Worm (Caenorhabditis elegans) whole organism, L2 larva: ENCODE measurements around the gene srlf-37.

ENCODE experiments used
- C34F6.9 ChIP-seq: fragments of 150-350 bp; optimal IDR thresholded peaks from 2 replicates; lab custom pipeline; 2014; ENCODE audit warnings: missing biosample characterization, missing genetic modification characterization
- F13H6.1 ChIP-seq: sonication (generic microtip); optimal IDR thresholded peaks from 2 replicates; lab custom pipeline; 2016; ENCODE audit warnings: missing genetic modification characterization, missing compliant biosample characterization
- Y55F3AM.14 ChIP-seq: fragments of 200-800 bp; sonication (Bioruptor generic); optimal IDR thresholded peaks from 2 replicates; lab custom pipeline; 2018; ENCODE audit warnings: mild to moderate bottlenecking, missing genetic modification characterization, missing compliant biosample characterization
- ZK546.5 ChIP-seq: sonication (generic microtip); optimal IDR thresholded peaks from 2 replicates; lab custom pipeline; 2017; ENCODE audit warnings: missing biosample characterization, missing genetic modification characterization
- alr-1 ChIP-seq: fragments of 150-350 bp; optimal IDR thresholded peaks from 2 replicates; lab custom pipeline; 2014; ENCODE audit warnings: missing biosample characterization, missing genetic modification characterization
- ceh-16 ChIP-seq: fragments of 150-350 bp; optimal IDR thresholded peaks from 2 replicates; lab custom pipeline; 2014; ENCODE audit warnings: missing biosample characterization, missing genetic modification characterization
- ceh-82 ChIP-seq: fragments of 150-350 bp; optimal IDR thresholded peaks from 2 replicates; lab custom pipeline; 2014; ENCODE audit warnings: missing biosample characterization, missing genetic modification characterization
- egl-27 ChIP-seq: sonication (generic microtip); optimal IDR thresholded peaks from 3 replicates; lab custom pipeline; 2017; ENCODE audit warnings: missing biosample characterization, missing genetic modification reagents, missing genetic modification characterization
- elt-3 ChIP-seq: sonication (generic microtip); optimal IDR thresholded peaks from 2 replicates; lab custom pipeline; 2017; ENCODE audit warnings: missing biosample characterization, missing genetic modification characterization
- fos-1 ChIP-seq: fragments of 150-350 bp; optimal IDR thresholded peaks from 2 replicates; lab custom pipeline; 2014; ENCODE audit warnings: missing biosample characterization, missing genetic modification characterization
- gmeb-1 ChIP-seq: fragments of 150-350 bp; optimal IDR thresholded peaks from 2 replicates; lab custom pipeline; 2014; ENCODE audit warnings: missing biosample characterization, missing genetic modification characterization
- lin-11 ChIP-seq: fragments of 150-350 bp; sonication (generic microtip); optimal IDR thresholded peaks from 2 replicates; lab custom pipeline; 2014; ENCODE audit warnings: missing biosample characterization, missing genetic modification characterization, inconsistent platforms, mixed read lengths
- lin-39 ChIP-seq: fragments of 150-350 bp; optimal IDR thresholded peaks from 2 replicates; lab custom pipeline; 2014; ENCODE audit warnings: missing biosample characterization, missing genetic modification reagents, missing genetic modification characterization
- mab-5 ChIP-seq: fragments of 150-350 bp; optimal IDR thresholded peaks from 2 replicates; lab custom pipeline; 2014; ENCODE audit warnings: missing biosample characterization, missing genetic modification characterization
- mbf-1 ChIP-seq: sonication (generic microtip); optimal IDR thresholded peaks from 2 replicates; lab custom pipeline; 2017; ENCODE audit warnings: missing biosample characterization, missing genetic modification characterization
- mdl-1 ChIP-seq, 2 experiments: fragments of 150-350 bp in 1 of 2; sonication (generic microtip) in 1 of 2; optimal IDR thresholded peaks; 2 replicates each; lab custom pipeline; 2017; ENCODE audit warnings: missing biosample characterization in 2 of 2, missing genetic modification characterization in 2 of 2
- nhr-10 ChIP-seq: sonication (generic microtip); optimal IDR thresholded peaks from 2 replicates; lab custom pipeline; 2017; ENCODE audit warnings: missing biosample characterization, missing genetic modification characterization
- nhr-11 ChIP-seq: fragments of 150-350 bp; optimal IDR thresholded peaks from 2 replicates; lab custom pipeline; 2014; ENCODE audit warnings: missing biosample characterization, missing genetic modification characterization
- nhr-21 ChIP-seq: fragments of 150-350 bp; optimal IDR thresholded peaks from 2 replicates; lab custom pipeline; 2014; ENCODE audit warnings: missing biosample characterization, missing genetic modification characterization
- nhr-23 ChIP-seq: fragments of 150-350 bp; optimal IDR thresholded peaks from 2 replicates; lab custom pipeline; 2014; ENCODE audit warnings: missing biosample characterization, missing genetic modification reagents, missing genetic modification characterization
- nhr-6 ChIP-seq: fragments of 150-350 bp; optimal IDR thresholded peaks from 2 replicates; lab custom pipeline; 2014; ENCODE audit warnings: missing biosample characterization, missing genetic modification characterization
- peb-1 ChIP-seq: fragments of 150-350 bp; optimal IDR thresholded peaks from 2 replicates; lab custom pipeline; 2014; ENCODE audit warnings: missing biosample characterization, missing genetic modification characterization
- sem-4 ChIP-seq: fragments of 150-350 bp; optimal IDR thresholded peaks from 2 replicates; lab custom pipeline; 2014; ENCODE audit warnings: missing biosample characterization, missing genetic modification reagents, missing genetic modification characterization
- skn-1 ChIP-seq: sonication (generic microtip); optimal IDR thresholded peaks from 2 replicates; lab custom pipeline; 2017; ENCODE audit warnings: missing biosample characterization, missing genetic modification characterization
- sma-9 ChIP-seq, 2 experiments: fragments of 150-350 bp in 1 of 2; sonication (generic microtip) in 1 of 2; optimal IDR thresholded peaks; 2 replicates each; lab custom pipeline; 2014 to 2016; ENCODE audit warnings: missing genetic modification characterization in 2 of 2, mild to moderate bottlenecking in 1 of 2, missing biosample characterization in 1 of 2, missing compliant biosample characterization in 1 of 2, missing genetic modification reagents in 1 of 2, moderate library complexity in 1 of 2
- snpc-4 ChIP-seq: fragments of 150-350 bp; optimal IDR thresholded peaks from 2 replicates; lab custom pipeline; 2014; ENCODE audit warnings: missing biosample characterization, missing genetic modification characterization
- unc-39 ChIP-seq: fragments of 150-350 bp; optimal IDR thresholded peaks from 2 replicates; lab custom pipeline; 2014; ENCODE audit warnings: missing biosample characterization, missing genetic modification characterization
- unc-62 ChIP-seq: fragments of 150-350 bp; optimal IDR thresholded peaks from 2 replicates; lab custom pipeline; 2014; ENCODE audit warnings: missing biosample characterization, missing genetic modification reagents, missing genetic modification characterization
- ztf-1 ChIP-seq: fragments of 200-800 bp; sonication (Bioruptor generic); conservative IDR thresholded peaks from 2 replicates; pipeline ENCODE4 v1.3.6; 2022; ENCODE audit warnings: missing genetic modification characterization, missing compliant biosample characterization
- ztf-4 ChIP-seq: fragments of 150-350 bp; optimal IDR thresholded peaks from 2 replicates; lab custom pipeline; 2014; ENCODE audit warnings: missing biosample characterization, missing genetic modification characterization

The srlf-37 gene

DNA sequence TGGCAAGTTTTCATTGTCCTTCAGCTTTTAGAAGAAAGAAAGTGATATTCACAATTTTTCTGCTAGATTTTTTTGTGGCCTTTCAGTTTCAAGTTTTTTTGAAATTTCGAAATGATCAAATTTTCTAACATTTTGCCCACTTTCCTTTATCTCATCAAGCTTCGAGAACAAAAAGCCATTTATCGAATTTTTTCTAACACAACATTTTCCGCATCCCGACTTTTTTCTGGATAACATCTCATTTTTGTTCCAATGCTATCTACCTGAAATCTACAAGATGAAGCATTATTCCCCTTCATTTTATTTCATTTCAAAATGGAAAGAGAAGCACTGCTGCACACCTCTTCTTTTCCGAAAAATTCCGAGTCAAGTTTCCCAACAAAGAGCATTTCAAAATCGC, 11.0 kb downstream of the srlf-37 start, which contains the start of gene ZK488.5:
TSS of gene ZK488.5 (plus strand) at position 301 of the 400 bp plus-strand sequence.
- TF ChIP-seq ceh-16 (tag; lab: Kevin White, UChicago) (no peak), Y55F3AM.14 (GFP tag; lab: Kevin White, UChicago) (no peak), egl-27 (no peak), fos-1 (no peak), ZK546.5 (tag; lab: Kevin White, UChicago) (no peak)

DNA sequence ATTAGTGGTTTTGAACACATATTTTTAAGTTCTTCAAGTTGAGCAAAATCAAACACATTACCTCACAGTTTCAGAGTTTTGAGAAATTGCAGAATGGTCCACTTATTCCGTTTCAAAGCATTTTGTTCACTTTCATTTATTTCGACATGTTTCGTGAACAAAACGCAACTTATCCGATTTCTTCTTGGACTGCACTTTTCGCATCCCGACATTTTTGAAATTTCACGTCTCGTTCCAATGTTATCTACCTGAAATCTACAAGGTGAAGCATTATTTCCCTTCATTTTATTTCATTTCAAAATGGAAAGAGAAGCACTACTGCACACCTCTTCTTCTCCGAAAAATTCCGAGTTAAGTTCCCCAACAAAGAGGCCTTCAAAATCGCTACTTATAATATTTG, 13.8 kb downstream of the srlf-37 start, which contains the start of gene ZK488.6:
TSS of gene ZK488.6 (plus strand) at position 301 of the 400 bp plus-strand sequence.
- TF ChIP-seq ztf-1 (GFP tag; lab: Robert Waterston, UW) = no peak

DNA sequence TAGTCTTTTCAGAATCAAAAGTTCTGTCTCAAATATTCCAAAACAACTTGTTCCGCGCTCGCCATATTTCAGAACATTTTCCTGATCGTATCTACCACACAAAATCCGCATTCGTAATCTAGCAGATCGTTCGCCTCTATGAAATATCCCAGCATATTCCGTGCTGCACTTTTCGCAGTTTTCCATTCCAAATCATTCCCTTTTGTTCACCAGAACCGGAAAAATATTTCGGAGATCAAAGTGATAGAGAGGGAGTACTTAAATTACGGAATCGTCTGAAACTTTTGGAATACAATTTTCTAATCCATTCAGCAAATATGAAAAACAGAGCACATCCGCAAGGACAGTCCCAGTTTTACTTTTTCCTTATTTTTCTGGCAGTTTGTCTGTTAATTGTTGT, 16.2 kb downstream of the srlf-37 start, which contains the start of gene K06H6.1:
TSS of gene K06H6.1 (plus strand) at position 301 of the 400 bp plus-strand sequence.
- TF ChIP-seq lin-39 (tag; lab: Kevin White, UChicago) = no peak
- TF ChIP-seq mbf-1 (tag; lab: Kevin White, UChicago) = no peak
- no peak for TF ChIP-seq skn-1 (tag; lab: Kevin White, UChicago)
- TF ChIP-seq F13H6.1 (tag; lab: Kevin White, UChicago) = no peak
- TF ChIP-seq nhr-11 (tag; lab: Kevin White, UChicago) = no peak
- no peak for TF ChIP-seq snpc-4 (tag; lab: Kevin White, UChicago)
- no peak for TF ChIP-seq mdl-1 (tag; optimal IDR thresholded peaks at IDR 0.05; lab: Kevin White, UChicago)
- no peak for TF ChIP-seq nhr-10 (tag; lab: Kevin White, UChicago)
- no peak for TF ChIP-seq ZK546.5 (tag; lab: Kevin White, UChicago)
- no peak for TF ChIP-seq alr-1 (tag; lab: Kevin White, UChicago)
- TF ChIP-seq nhr-21 (tag; lab: Kevin White, UChicago) = no peak
- TF ChIP-seq mab-5 (tag; lab: Kevin White, UChicago) = no peak

ce11 chrV:585472-585871, 18.5 kb downstream of the srlf-37 start, which contains the start of gene K06H6.2:
K06H6.2 (plus strand) TSS chrV:585772.
- TF ChIP-seq sem-4 (no peak), fos-1 (no peak), nhr-23 (tag; lab: Kevin White, UChicago) (no peak), ztf-4 (tag; lab: Kevin White, UChicago) (no peak), peb-1 (tag; lab: Kevin White, UChicago) (no peak), nhr-6 (tag; lab: Kevin White, UChicago) (no peak), mab-5 (tag; lab: Kevin White, UChicago) (no peak), C34F6.9 (tag; lab: Kevin White, UChicago) (no peak), elt-3 (tag; lab: Kevin White, UChicago) (no peak), ceh-82 (no peak), nhr-11 (tag; lab: Kevin White, UChicago) (no peak), gmeb-1 (no peak), lin-11 (tag; lab: Kevin White, UChicago) (no peak), unc-62 (no peak), nhr-21 (tag; lab: Kevin White, UChicago) (no peak), unc-39 (tag; lab: Kevin White, UChicago) (no peak), egl-27 (no peak), F13H6.1 (tag; lab: Kevin White, UChicago) (no peak), skn-1 (tag; lab: Kevin White, UChicago) (no peak), Y55F3AM.14 (GFP tag; lab: Kevin White, UChicago) (no peak)

ce11 chrV:581616-582015, 22.4 kb downstream of the srlf-37 start, which contains the start of gene nstp-7:
nstp-7 (plus strand) TSS chrV:581916.
- TF ChIP-seq fos-1 (no peak), ztf-4 (tag; lab: Kevin White, UChicago) (no peak), elt-3 (tag; lab: Kevin White, UChicago) (no peak)

- no peak for TF ChIP-seq sma-9 (GFP tag; optimal IDR thresholded peaks at IDR 0.05; lab: Kevin White, UChicago)
- no peak for TF ChIP-seq sma-9 (tag; optimal IDR thresholded peaks at IDR 0.05; lab: Kevin White, UChicago)
- no peak for TF ChIP-seq mab-5 (tag; lab: Kevin White, UChicago)
- no peak for TF ChIP-seq Y55F3AM.14 (GFP tag; lab: Kevin White, UChicago)
- TF ChIP-seq snpc-4 (tag; lab: Kevin White, UChicago) = no peak
- no peak for TF ChIP-seq ztf-4 (tag; lab: Kevin White, UChicago)
- TF ChIP-seq ztf-1 (GFP tag; lab: Robert Waterston, UW) = no peak
These were observed 25.0 kb downstream of the srlf-37 start, which contains the start of gene K06H6.4 for ce11 chrV:578977-579376. K06H6.4 (plus strand) TSS chrV:579277.
